Worm (Caenorhabditis elegans): ENCODE measurements around the gene lect-2.
"Not testable (repeated sequence)": the region's sequence is repeated elsewhere in the genome, so short reads cannot be mapped to it uniquely, and the experiment has no call there.

DNA sequence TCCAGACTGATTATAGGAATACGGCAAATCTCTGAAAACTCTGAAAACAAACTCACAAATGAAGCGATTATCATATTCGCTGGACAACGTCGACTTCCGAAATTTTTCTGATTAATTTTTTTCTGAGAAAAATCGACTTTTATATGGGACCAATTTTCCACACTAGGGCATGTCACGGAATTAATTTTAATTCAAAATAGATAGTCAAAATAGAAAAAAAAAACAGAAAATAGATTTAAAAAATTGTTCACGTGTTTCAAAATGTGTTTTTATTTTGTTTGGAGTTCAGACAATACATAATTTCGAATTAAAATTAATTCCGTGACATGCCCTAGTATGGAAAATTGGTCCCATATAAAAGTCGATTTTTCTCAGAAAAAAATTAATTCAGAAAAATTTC, 32.9 kb upstream of the lect-2 start, which contains the start of the genes F10C1.3 and F10C1.23:
- TF ChIP-seq dao-5, W03F9.2, him-1 (tag; optimal IDR thresholded peaks at IDR 0.05): not testable (repeated sequence)
